Fruit fly (Drosophila melanogaster) whole organism, wandering third instar larva: Measurements from ENCODE around the gene CG42764.

Source experiments
- Abd-B ChIP-seq: fragments of >200 bp; optimal IDR thresholded peaks from 2 replicates; lab custom pipeline; 2017; ENCODE audit warnings: missing biosample characterization, missing genetic modification characterization
- CG32264 ChIP-seq: fragments of 200-800 bp; sonication (Bioruptor generic); optimal IDR thresholded peaks from 2 replicates; lab custom pipeline; 2016; ENCODE audit warnings: missing biosample characterization, missing genetic modification characterization
- CG9705 ChIP-seq: fragments of 200-800 bp; sonication (Bioruptor generic); optimal IDR thresholded peaks from 2 replicates; lab custom pipeline; 2018; ENCODE audit warnings: missing biosample characterization, mild to moderate bottlenecking, missing genetic modification characterization
- CrebA ChIP-seq: fragments of 200-800 bp; sonication (Bioruptor generic); optimal IDR thresholded peaks from 2 replicates; lab custom pipeline; 2016; ENCODE audit warnings: missing biosample characterization, mild to moderate bottlenecking, missing genetic modification characterization, borderline replicate concordance
- Dfd ChIP-seq: fragments of >200 bp; optimal IDR thresholded peaks from 2 replicates; lab custom pipeline; 2017; ENCODE audit warnings: missing biosample characterization, missing genetic modification characterization
- Dif ChIP-seq: fragments of 200-275, 200-300 bp; sonication (Bioruptor generic); optimal IDR thresholded peaks from 2 replicates; lab custom pipeline; 2018; ENCODE audit warnings: missing biosample characterization, missing genetic modification characterization; ENCODE audit not compliant: partially characterized antibody
- GATAd ChIP-seq: sonication (Bioruptor generic); optimal IDR thresholded peaks from 2 replicates; lab custom pipeline; 2016; ENCODE audit warnings: missing biosample characterization, missing genetic modification characterization
- HLH106 ChIP-seq: fragments of 200-800 bp; optimal IDR thresholded peaks from 3 replicates; lab custom pipeline; 2019; ENCODE audit warnings: missing biosample characterization, mild to moderate bottlenecking, missing genetic modification characterization, moderate library complexity
- Hnf4 ChIP-seq: fragments of 200-800 bp; sonication (Bioruptor generic); optimal IDR thresholded peaks from 2 replicates; lab custom pipeline; 2016; ENCODE audit warnings: missing biosample characterization, mild to moderate bottlenecking, missing genetic modification characterization
- Hr78 ChIP-seq: fragments of >200 bp; optimal IDR thresholded peaks from 2 replicates; lab custom pipeline; 2017; ENCODE audit warnings: missing biosample characterization, missing genetic modification characterization
- Hr83 ChIP-seq: fragments of 200-300 bp; sonication (Bioruptor generic); optimal IDR thresholded peaks from 2 replicates; lab custom pipeline; 2016; ENCODE audit warnings: missing biosample characterization, mild to moderate bottlenecking, missing genetic modification characterization, moderate library complexity; ENCODE audit not compliant: poor library complexity, severe bottlenecking
- Jra ChIP-seq: sonication (Bioruptor generic); optimal IDR thresholded peaks from 2 replicates; lab custom pipeline; 2016; ENCODE audit warnings: missing biosample characterization, missing genetic modification characterization
- Mio ChIP-seq: sonication (Bioruptor generic); optimal IDR thresholded peaks from 2 replicates; lab custom pipeline; 2016; ENCODE audit warnings: missing biosample characterization, missing genetic modification characterization
- Myc ChIP-seq: fragments of >200 bp; optimal IDR thresholded peaks from 2 replicates; lab custom pipeline; 2017
- N ChIP-seq: fragments of >200 bp; optimal IDR thresholded peaks from 2 replicates; lab custom pipeline; 2018; ENCODE audit warnings: missing biosample characterization, missing external identifiers, missing genetic modification characterization
- OdsH ChIP-seq: fragments of 200-800 bp; sonication (Bioruptor generic); optimal IDR thresholded peaks from 2 replicates; lab custom pipeline; 2016; ENCODE audit warnings: missing biosample characterization, mild to moderate bottlenecking, missing genetic modification characterization
- Rel ChIP-seq, 2 experiments: fragments of 200-800 bp; sonication (Bioruptor generic) in 1 of 2; optimal IDR thresholded peaks; 2 replicates in 1 of 2; 3 replicates in 1 of 2; lab custom pipeline; 2016 to 2019; ENCODE audit warnings: mild to moderate bottlenecking in 2 of 2, missing biosample characterization in 2 of 2, missing genetic modification characterization in 2 of 2, moderate library complexity in 1 of 2
- Sp1 ChIP-seq: fragments of 200-800 bp; sonication (Bioruptor generic); optimal IDR thresholded peaks from 3 replicates; lab custom pipeline; 2019; ENCODE audit warnings: missing biosample characterization, mild to moderate bottlenecking, missing genetic modification characterization, moderate library complexity
- Vsx2 ChIP-seq: fragments of 200-300, 225-300 bp; sonication (Bioruptor generic); optimal IDR thresholded peaks from 2 replicates; lab custom pipeline; 2018; ENCODE audit warnings: missing biosample characterization, missing genetic modification characterization; ENCODE audit not compliant: partially characterized antibody
- br ChIP-seq: fragments of 200-800 bp; sonication (Bioruptor generic); optimal IDR thresholded peaks from 2 replicates; lab custom pipeline; 2016; ENCODE audit warnings: missing biosample characterization, missing genetic modification characterization
- brk ChIP-seq: fragments of 200-800 bp; sonication (Bioruptor generic); optimal IDR thresholded peaks from 2 replicates; lab custom pipeline; 2016; ENCODE audit warnings: missing biosample characterization, mild to moderate bottlenecking, missing genetic modification characterization
- dl ChIP-seq, 2 experiments: fragments of 175-275, 200-275 bp in 1 of 2; fragments of 200-275 bp in 1 of 2; sonication (Bioruptor generic); optimal IDR thresholded peaks; lab custom pipeline; 2018; ENCODE audit warnings: mild to moderate bottlenecking in 2 of 2, missing biosample characterization in 2 of 2, missing genetic modification characterization in 2 of 2, moderate library complexity in 2 of 2; ENCODE audit not compliant: partially characterized antibody in 2 of 2, insufficient read depth in 1 of 2
- dmrt93B ChIP-seq: fragments of 200-800 bp; sonication (Bioruptor generic); optimal IDR thresholded peaks from 2 replicates; lab custom pipeline; 2018; ENCODE audit warnings: missing biosample characterization, mild to moderate bottlenecking, missing genetic modification characterization
- dsf ChIP-seq: sonication (Bioruptor generic); optimal IDR thresholded peaks from 2 replicates; lab custom pipeline; 2016; ENCODE audit warnings: missing biosample characterization, missing genetic modification characterization, borderline replicate concordance
- ey ChIP-seq: fragments of 200-800 bp; sonication (Bioruptor generic); optimal IDR thresholded peaks from 2 replicates; lab custom pipeline; 2016; ENCODE audit warnings: missing biosample characterization, missing genetic modification characterization
- foxo ChIP-seq, 2 experiments: fragments of 200-800 bp; sonication (Bioruptor generic); optimal IDR thresholded peaks; 2 replicates in 1 of 2; 3 replicates in 1 of 2; lab custom pipeline; 2016 to 2017; ENCODE audit warnings: missing biosample characterization in 2 of 2, missing genetic modification characterization in 2 of 2
- fru ChIP-seq: fragments of 200-800 bp; sonication (Bioruptor generic); optimal IDR thresholded peaks from 3 replicates; lab custom pipeline; 2016; ENCODE audit warnings: missing biosample characterization, mild to moderate bottlenecking, missing genetic modification characterization
- h ChIP-seq: fragments of 200-800 bp; sonication (Bioruptor generic); optimal IDR thresholded peaks from 3 replicates; lab custom pipeline; 2016; ENCODE audit warnings: missing biosample characterization, mild to moderate bottlenecking, missing genetic modification characterization
- jim ChIP-seq: fragments of 175-275, 200-325 bp; sonication (Bioruptor generic); optimal IDR thresholded peaks from 2 replicates; lab custom pipeline; 2016; ENCODE audit warnings: missing biosample characterization, mild to moderate bottlenecking, missing genetic modification characterization
- lola ChIP-seq: fragments of >200 bp; optimal IDR thresholded peaks from 2 replicates; lab custom pipeline; 2017; ENCODE audit warnings: missing biosample characterization, missing genetic modification characterization
- pan ChIP-seq: fragments of >200 bp; optimal IDR thresholded peaks from 2 replicates; lab custom pipeline; 2017
- psq ChIP-seq: fragments of 200-800 bp; sonication (Bioruptor generic); optimal IDR thresholded peaks from 3 replicates; lab custom pipeline; 2017; ENCODE audit warnings: missing biosample characterization, mild to moderate bottlenecking, missing genetic modification characterization, moderate library complexity
- rgr ChIP-seq: fragments of 200-800 bp; sonication (Bioruptor generic); optimal IDR thresholded peaks from 3 replicates; lab custom pipeline; 2016; ENCODE audit warnings: missing biosample characterization, mild to moderate bottlenecking, missing genetic modification characterization
- sage ChIP-seq: fragments of 200-800 bp; sonication (Bioruptor generic); optimal IDR thresholded peaks from 2 replicates; lab custom pipeline; 2016; ENCODE audit warnings: missing biosample characterization, mild to moderate bottlenecking, missing genetic modification characterization
- sv ChIP-seq: fragments of 200-800 bp; sonication (Bioruptor generic); optimal IDR thresholded peaks from 3 replicates; lab custom pipeline; 2016; ENCODE audit warnings: missing biosample characterization, missing genetic modification characterization
- tai ChIP-seq: sonication (Bioruptor generic); optimal IDR thresholded peaks from 2 replicates; lab custom pipeline; 2016; ENCODE audit warnings: missing biosample characterization, missing genetic modification characterization
- usp ChIP-seq: fragments of >200 bp; optimal IDR thresholded peaks from 2 replicates; lab custom pipeline; 2017; ENCODE audit warnings: missing biosample characterization, missing genetic modification characterization
- woc ChIP-seq: sonication (Bioruptor generic); optimal IDR thresholded peaks from 2 replicates; lab custom pipeline; 2016; ENCODE audit warnings: missing biosample characterization, mild to moderate bottlenecking, missing genetic modification characterization

CG42764 gene

dm6 chr3L:20472607-20473006 lies 6.8 kb upstream of the CG42764 start:
- no peak for TF ChIP-seq Dfd (GFP tag; lab: Kevin White, UChicago)
- TF ChIP-seq N (GFP tag; lab: Kevin White, UChicago): no peak
- TF ChIP-seq Vsx2: no peak
- no peak for TF ChIP-seq usp (GFP tag; lab: Kevin White, UChicago)
- no peak for TF ChIP-seq foxo (GFP tag; optimal IDR thresholded peaks at IDR 0.05; lab: Kevin White, UChicago)
- no peak for TF ChIP-seq Mio (GFP tag; lab: Kevin White, UChicago)
- TF ChIP-seq jim (GFP tag; lab: Kevin White, UChicago): no peak
- TF ChIP-seq sv: no peak
- no peak for TF ChIP-seq rgr (GFP tag; lab: Kevin White, UChicago)
- no peak for TF ChIP-seq lola (GFP tag; lab: Kevin White, UChicago)
- no peak for TF ChIP-seq Jra (GFP tag; lab: Kevin White, UChicago)
- no peak for TF ChIP-seq Abd-B (GFP tag; lab: Kevin White, UChicago)
- TF ChIP-seq HLH106 (tag; lab: Kevin White, UChicago): no peak
- no peak for TF ChIP-seq OdsH
- TF ChIP-seq fru: no peak
- TF ChIP-seq Hnf4 (GFP tag; lab: Kevin White, UChicago): no peak
- no peak for TF ChIP-seq dl (GFP tag; optimal IDR thresholded peaks at IDR 0.05; lab: Kevin White, UChicago; ENCODE audit: insufficient read depth in 1 of 2, partially characterized antibody in 2 of 2)
- no peak for TF ChIP-seq pan (lab: Kevin White, UChicago)
- no peak for TF ChIP-seq brk
- TF ChIP-seq CG9705 (GFP tag; lab: Kevin White, UChicago): no peak
- TF ChIP-seq, all 38 proteins: peak for 0

DNA sequence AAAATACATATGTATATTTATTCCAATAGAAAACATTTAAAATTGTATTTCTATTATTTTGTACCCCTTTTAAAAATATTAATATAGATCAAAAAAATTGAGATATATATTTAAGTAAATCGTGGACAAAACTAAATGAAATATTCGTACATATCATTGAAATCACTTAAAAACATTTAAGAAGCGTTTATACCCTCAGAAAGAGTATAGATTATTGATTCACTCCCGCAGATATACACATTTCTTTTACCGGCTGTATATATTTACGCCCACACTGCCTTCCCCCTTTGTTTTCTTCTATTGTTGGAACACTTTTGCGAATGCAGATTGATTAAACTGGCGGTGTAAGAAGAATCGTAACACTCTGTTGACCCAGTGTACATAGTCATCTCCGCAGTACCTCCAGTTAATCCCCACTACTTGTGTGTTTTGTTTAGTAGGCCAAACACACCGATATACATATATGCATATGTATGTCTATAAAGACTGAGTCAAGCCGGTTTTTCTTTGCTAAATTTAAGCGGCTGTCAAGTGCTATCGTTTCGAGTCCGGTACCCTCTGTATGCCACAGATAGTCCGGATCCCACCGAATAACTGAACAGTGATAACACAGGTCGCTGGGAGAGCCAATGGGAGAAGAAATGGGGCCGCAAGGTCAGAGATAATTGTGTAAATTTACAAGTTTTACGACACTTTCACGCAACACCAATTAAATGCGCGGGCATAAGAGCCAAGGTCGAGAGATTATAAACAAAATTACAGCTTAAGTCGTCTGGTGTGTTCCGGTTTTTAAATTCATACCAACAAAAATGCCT lies 5.9 kb upstream of the CG42764 start:
- TF ChIP-seq Sp1 (GFP tag; lab: Kevin White, UChicago) (peak; percentile 6), dsf (no peak), br (GFP tag; lab: Kevin White, UChicago) (peak; percentile 31), Mio (GFP tag; lab: Kevin White, UChicago) (no peak), tai (GFP tag; lab: Kevin White, UChicago) (peak; percentile 9), Hnf4 (GFP tag; lab: Kevin White, UChicago) (peak; percentile 12), foxo (GFP tag; optimal IDR thresholded peaks at IDR 0.05; lab: Kevin White, UChicago) (peak in 1 of 2 experiments; percentile 41), CG32264 (GFP tag; lab: Kevin White, UChicago) (no peak), HLH106 (tag; lab: Kevin White, UChicago) (peak; percentile 9), dl (GFP tag; optimal IDR thresholded peaks at IDR 0.05; lab: Kevin White, UChicago; ENCODE audit: insufficient read depth in 1 of 2, partially characterized antibody in 2 of 2) (no peak), sage (GFP tag; lab: Kevin White, UChicago) (no peak), brk (peak; percentile 19), dmrt93B (GFP tag; lab: Kevin White, UChicago) (no peak), Abd-B (GFP tag; lab: Kevin White, UChicago) (no peak), N (GFP tag; lab: Kevin White, UChicago) (no peak), CrebA (no peak), usp (GFP tag; lab: Kevin White, UChicago) (no peak), Hr78 (GFP tag; lab: Kevin White, UChicago) (no peak), woc (GFP tag; lab: Kevin White, UChicago) (no peak), Myc (lab: Kevin White, UChicago) (no peak), ey (GFP tag; lab: Kevin White, UChicago) (no peak), jim (GFP tag; lab: Kevin White, UChicago) (no peak), CG9705 (GFP tag; lab: Kevin White, UChicago) (no peak), Jra (GFP tag; lab: Kevin White, UChicago) (no peak), OdsH (peak; percentile 18), h (GFP tag; lab: Kevin White, UChicago) (peak; percentile 21), Hr83 (GFP tag; lab: Kevin White, UChicago) (peak; percentile 27), Vsx2 (no peak), rgr (GFP tag; lab: Kevin White, UChicago) (peak; percentile 72), pan (lab: Kevin White, UChicago) (no peak), psq (GFP tag; lab: Kevin White, UChicago) (no peak), Dfd (GFP tag; lab: Kevin White, UChicago) (no peak), lola (GFP tag; lab: Kevin White, UChicago) (no peak), GATAd (GFP tag; lab: Kevin White, UChicago) (no peak), fru (peak; percentile 48), sv (no peak), Rel (GFP tag; optimal IDR thresholded peaks at IDR 0.05; lab: Kevin White, UChicago) (no peak), Rel (tag; optimal IDR thresholded peaks at IDR 0.05; lab: Kevin White, UChicago) (peak; percentile 38), Dif (no peak)
